Fruit fly (Drosophila melanogaster): Measurements from ENCODE around the gene Syx17.
A peak's percentile ranks its signal among the peaks of the same experiment; 100 is the strongest.

The Syx17 gene

dm6 chr3L:4363887-4364794, 39.1 kb upstream of the Syx17 start, which contains the start of the genes Cip4 and mRpS6 (continued):
- TF ChIP-seq CG12744 (GFP tag; optimal IDR thresholded peaks at IDR 0.05) (peak; percentile 47), CG2120 (GFP tag; optimal IDR thresholded peaks at IDR 0.05) (peak; percentile 84), Elba2 (GFP tag; optimal IDR thresholded peaks at IDR 0.05) (no peak), CG9727 (GFP tag; optimal IDR thresholded peaks at IDR 0.05) (peak; percentile 87), HLHmδ (GFP tag; optimal IDR thresholded peaks at IDR 0.05) (peak; percentile 58), vfl (GFP tag; optimal IDR thresholded peaks at IDR 0.05) (peak; percentile 10), Camta (GFP tag; optimal IDR thresholded peaks at IDR 0.05) (no peak), CG7556 (GFP tag; optimal IDR thresholded peaks at IDR 0.05) (peak; percentile 81), ac (GFP tag; optimal IDR thresholded peaks at IDR 0.05) (peak; percentile 28), CG6254 (GFP tag; optimal IDR thresholded peaks at IDR 0.05) (no peak), CG4282 (GFP tag; optimal IDR thresholded peaks at IDR 0.05) (peak; percentile 79), CG15011 (GFP tag; optimal IDR thresholded peaks at IDR 0.05) (no peak), exex (tag; optimal IDR thresholded peaks at IDR 0.05) (peak; percentile 45), CG1647 (GFP tag; optimal IDR thresholded peaks at IDR 0.05) (peak; percentile 38), CG6654 (GFP tag; optimal IDR thresholded peaks at IDR 0.05) (peak; percentile 54), gcm (GFP tag; optimal IDR thresholded peaks at IDR 0.05) (peak; percentile 79), CG7357 (GFP tag; IDR thresholded peaks at IDR 0.05) (peak; percentile 39; the same call in 1 of the 3 replicates), CG3726 (GFP tag; IDR thresholded peaks at IDR 0.05) (peak; percentile 76), Mes4 (GFP tag; optimal IDR thresholded peaks at IDR 0.05) (no peak), lab (GFP tag; optimal IDR thresholded peaks at IDR 0.05) (peak; percentile 35), Lim3 (GFP tag; IDR thresholded peaks at IDR 0.05) (0 out of 2 replicates have a peak, but pooled peaks have one; percentile 32), CG17802 (tag; optimal IDR thresholded peaks at IDR 0.05) (no peak), mirr (GFP tag; optimal IDR thresholded peaks at IDR 0.05) (no peak), ken (GFP tag; IDR thresholded peaks at IDR 0.05) (peak; percentile 84), PHDP (tag; optimal IDR thresholded peaks at IDR 0.05) (peak; percentile 84), D19B (GFP tag; optimal IDR thresholded peaks at IDR 0.05) (peak; percentile 33), maf-S (GFP tag; optimal IDR thresholded peaks at IDR 0.05) (no peak), ttk (GFP tag; IDR thresholded peaks at IDR 0.05) (peak; percentile 63), wor (GFP tag; IDR thresholded peaks at IDR 0.05) (peak; percentile 61), CG4854 (GFP tag; optimal IDR thresholded peaks at IDR 0.05) (no peak), chif (GFP tag; optimal IDR thresholded peaks at IDR 0.05) (peak in 1 of 2 experiments; percentile 46), lbe (GFP tag; optimal IDR thresholded peaks at IDR 0.05) (no peak), tgo (GFP tag; IDR thresholded peaks at IDR 0.05) (peak; percentile 67), CG43689 (GFP tag; IDR thresholded peaks at IDR 0.05) (peak; percentile 61; the same call in 1 of the 2 replicates), stwl (tag; optimal IDR thresholded peaks at IDR 0.05) (peak; percentile 39), knrl (GFP tag; IDR thresholded peaks at IDR 0.05; ENCODE audit: partially characterized antibody) (no peak), CG11560 (tag; IDR thresholded peaks at IDR 0.05) (0 out of 3 replicates have a peak, but pooled peaks have one; percentile 42), gem (tag; optimal IDR thresholded peaks at IDR 0.05) (peak; percentile 93), sna (GFP tag; IDR thresholded peaks at IDR 0.05; ENCODE audit: partially characterized antibody) (no peak), zfh2 (GFP tag; optimal IDR thresholded peaks at IDR 0.05) (peak; percentile 56), Xbp1 (GFP tag; optimal IDR thresholded peaks at IDR 0.05) (peak; percentile 90), CG10274 (GFP tag; optimal IDR thresholded peaks at IDR 0.05) (no peak), Gsc (GFP tag; IDR thresholded peaks at IDR 0.05) (no peak; the same call in 1 of the 2 replicates), Ravus (GFP tag; IDR thresholded peaks at IDR 0.05) (no peak; the same call in 1 of the 2 replicates), CG31224 (GFP tag; IDR thresholded peaks at IDR 0.05) (peak; percentile 51; the same call in 1 of the 2 replicates), NC2β (GFP tag; optimal IDR thresholded peaks at IDR 0.05) (peak; percentile 12), MBD-R2 (GFP tag; IDR thresholded peaks at IDR 0.05) (peak; percentile 79), CG7839 (tag; optimal IDR thresholded peaks at IDR 0.05) (peak; percentile 88)
